Fruit fly (Drosophila melanogaster): ENCODE measurements around the gene Klc.

The Klc gene

DNA sequence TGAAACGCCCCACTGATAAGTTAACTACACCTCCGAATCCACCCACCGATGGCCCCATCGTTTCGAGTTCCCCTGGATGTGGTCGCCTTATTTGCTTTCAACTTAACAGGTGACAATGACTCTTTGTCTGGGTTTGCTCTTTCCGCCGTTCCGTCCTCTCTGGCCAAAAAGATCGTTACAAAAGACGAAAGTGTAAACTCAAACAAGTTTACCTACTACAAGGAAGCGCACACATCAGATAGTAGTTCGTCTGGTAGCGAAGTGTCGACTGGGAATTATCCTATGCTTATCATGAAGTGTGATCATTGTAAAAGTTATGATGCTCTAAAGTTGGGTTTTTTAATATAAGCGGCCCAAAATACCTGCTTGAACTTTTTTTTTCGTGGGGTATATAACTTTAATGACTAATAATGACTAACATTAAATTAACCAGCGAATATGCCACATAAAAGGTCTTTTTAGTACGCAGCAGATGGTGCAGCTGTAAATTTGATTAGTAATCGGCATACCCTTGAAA, 49.0 kb upstream of the Klc start (continued):
- no peak for TF ChIP-seq jigr1 (GFP tag; IDR thresholded peaks at IDR 0.05)
- TF ChIP-seq exex (tag; optimal IDR thresholded peaks at IDR 0.05), result no peak
- TF ChIP-seq Drgx (GFP tag; IDR thresholded peaks at IDR 0.05), result no peak
- TF ChIP-seq CG17328 (GFP tag; IDR thresholded peaks at IDR 0.05), result no peak
- no peak for TF ChIP-seq CG16813 (GFP tag; IDR thresholded peaks at IDR 0.05; ENCODE audit: partially characterized antibody)
- no peak; the same call in 1 of the 2 replicates for TF ChIP-seq inv (GFP tag; IDR thresholded peaks at IDR 0.05; ENCODE audit: partially characterized antibody)
- TF ChIP-seq CG15479 (GFP tag; optimal IDR thresholded peaks at IDR 0.05), result no peak
- TF ChIP-seq fd102C (GFP tag; optimal IDR thresholded peaks at IDR 0.05), result no peak
- no peak for TF ChIP-seq CG42726 (GFP tag; IDR thresholded peaks at IDR 0.05; ENCODE audit: partially characterized antibody)
- TF ChIP-seq dmrt99B (tag; optimal IDR thresholded peaks at IDR 0.05), result peak; percentile 16
- TF ChIP-seq Neu2 (GFP tag; optimal IDR thresholded peaks at IDR 0.05; ENCODE audit: borderline replicate concordance), result no peak
- TF ChIP-seq tgo (GFP tag; IDR thresholded peaks at IDR 0.05), result no peak
- TF ChIP-seq CG15601 (tag; optimal IDR thresholded peaks at IDR 0.05), result peak; percentile 42
- no peak for TF ChIP-seq Sry-δ (GFP tag; optimal IDR thresholded peaks at IDR 0.05)
- no peak for TF ChIP-seq H15 (GFP tag; IDR thresholded peaks at IDR 0.05)
- TF ChIP-seq ase (GFP tag; IDR thresholded peaks at IDR 0.05), result no peak
- TF ChIP-seq CG12155 (GFP tag; optimal IDR thresholded peaks at IDR 0.05), result peak; percentile 2
- TF ChIP-seq HLH4C (GFP tag; IDR thresholded peaks at IDR 0.05; ENCODE audit: partially characterized antibody), result no peak
- TF ChIP-seq Hr51 (GFP tag; optimal IDR thresholded peaks at IDR 0.05), result peak in 1 of 2 experiments; percentile 18
- TF ChIP-seq CG31365 (tag; optimal IDR thresholded peaks at IDR 0.05), result no peak
- TF ChIP-seq bsh (GFP tag; optimal IDR thresholded peaks at IDR 0.05), result peak; percentile 12 to 21
- no peak for TF ChIP-seq slou (GFP tag; optimal IDR thresholded peaks at IDR 0.05)
- TF ChIP-seq kni (GFP tag; optimal IDR thresholded peaks at IDR 0.05), result peak; percentile 28
- no peak for TF ChIP-seq CG11085 (GFP tag; IDR thresholded peaks at IDR 0.05)
- no peak for TF ChIP-seq sqz (GFP tag; optimal IDR thresholded peaks at IDR 0.05)
- peak in 1 of 2 experiments; percentile 3 for TF ChIP-seq dpn (GFP tag; optimal IDR thresholded peaks at IDR 0.05)
- TF ChIP-seq crp (GFP tag; optimal IDR thresholded peaks at IDR 0.05), result no peak
- TF ChIP-seq CG18262 (tag; optimal IDR thresholded peaks at IDR 0.05), result peak; percentile 35
- no peak for TF ChIP-seq CG2202 (tag; optimal IDR thresholded peaks at IDR 0.05)
- no peak for TF ChIP-seq tin (GFP tag; optimal IDR thresholded peaks at IDR 0.05)
- no peak for TF ChIP-seq CG2199 (GFP tag; IDR thresholded peaks at IDR 0.05)
- TF ChIP-seq CG3407 (GFP tag; optimal IDR thresholded peaks at IDR 0.05), result peak; percentile 27
- TF ChIP-seq salm (tag; optimal IDR thresholded peaks at IDR 0.05), result no peak
- no peak for TF ChIP-seq sd (tag; optimal IDR thresholded peaks at IDR 0.05)
- TF ChIP-seq Hsf (GFP tag; optimal IDR thresholded peaks at IDR 0.05), result peak; percentile 10
- TF ChIP-seq stwl (tag; optimal IDR thresholded peaks at IDR 0.05), result no peak
- no peak for TF ChIP-seq gro (GFP tag; optimal IDR thresholded peaks at IDR 0.05)
- no peak for TF ChIP-seq insv (GFP tag; optimal IDR thresholded peaks at IDR 0.05)
- no peak for TF ChIP-seq Antp (GFP tag; optimal IDR thresholded peaks at IDR 0.05)
- no peak for TF ChIP-seq CG16815 (GFP tag; optimal IDR thresholded peaks at IDR 0.05)
- TF ChIP-seq CG15011 (GFP tag; optimal IDR thresholded peaks at IDR 0.05), result no peak
- TF ChIP-seq NFAT (GFP tag; IDR thresholded peaks at IDR 0.05), result no peak
- peak; percentile 15 for TF ChIP-seq CG18476 (GFP tag; optimal IDR thresholded peaks at IDR 0.05)
- TF ChIP-seq Dip3 (GFP tag; optimal IDR thresholded peaks at IDR 0.05), result no peak
- TF ChIP-seq Taf1 (GFP tag; IDR thresholded peaks at IDR 0.05), result no peak
- no peak for TF ChIP-seq croc (GFP tag; conservative IDR thresholded peaks at IDR 0.05)
- TF ChIP-seq bigmax (GFP tag; optimal IDR thresholded peaks at IDR 0.05), result no peak
- no peak for TF ChIP-seq Mrtf (GFP tag; IDR thresholded peaks at IDR 0.05)
- TF ChIP-seq CG31388 (GFP tag; optimal IDR thresholded peaks at IDR 0.05), result no peak
- TF ChIP-seq CG5953 (GFP tag; IDR thresholded peaks at IDR 0.05), result no peak
